Worm (Caenorhabditis elegans): ENCODE data around the gene dnj-7.

DNA sequence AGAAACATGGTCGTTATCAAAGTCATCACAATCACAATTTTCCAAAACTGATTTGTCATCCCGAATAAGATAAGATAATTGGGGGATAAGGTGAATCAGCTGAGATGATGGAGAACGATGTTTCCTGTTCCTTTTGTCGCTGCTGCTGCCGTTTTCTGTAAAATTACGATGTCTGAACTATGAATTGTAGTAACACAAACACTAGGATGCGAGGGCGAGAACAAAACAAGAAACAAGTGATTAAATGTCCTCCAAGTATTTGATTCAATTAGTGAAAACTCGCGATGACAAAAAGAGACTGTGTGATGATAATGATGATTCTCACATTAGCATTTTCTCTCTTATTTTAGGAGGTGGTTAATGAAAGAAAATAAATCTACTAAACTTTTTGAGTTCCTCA, 38.5 kb upstream of the dnj-7 start, which contains the start of gene C54D1.7:
- TF ChIP-seq unc-39 (tag; optimal IDR thresholded peaks at IDR 0.05) (no peak), bed-3 (GFP tag; optimal IDR thresholded peaks at IDR 0.05) (no peak), ham-2 (GFP tag; optimal IDR thresholded peaks at IDR 0.05) (no peak), ztf-11 (tag; optimal IDR thresholded peaks at IDR 0.05) (no peak)

Measured in whole organism, mixed stage, embryonic.